Worm (Caenorhabditis elegans) whole organism, L1 larva: Measurements from ENCODE around the gene C18H9.5.

Experiments
- C04F5.9 ChIP-seq: sonication (generic microtip); optimal IDR thresholded peaks from 2 replicates; lab custom pipeline; 2016; ENCODE audit warnings: missing genetic modification characterization, missing compliant biosample characterization
- C34B4.2 ChIP-seq: sonication (generic microtip); optimal IDR thresholded peaks from 2 replicates; lab custom pipeline; 2017; ENCODE audit warnings: mild to moderate bottlenecking, missing genetic modification characterization, missing compliant biosample characterization
- F16B12.6 ChIP-seq: fragments of 150-350 bp; optimal IDR thresholded peaks from 2 replicates; lab custom pipeline; 2014; ENCODE audit warnings: missing biosample characterization, missing genetic modification characterization
- Y116A8C.19 ChIP-seq: sonication (generic microtip); optimal IDR thresholded peaks from 2 replicates; lab custom pipeline; 2016; ENCODE audit warnings: missing compliant biosample characterization, missing genetic modification characterization, borderline replicate concordance
- ceh-63 ChIP-seq: fragments of 200-800 bp; sonication (Bioruptor generic); optimal IDR thresholded peaks from 2 replicates; lab custom pipeline; 2018; ENCODE audit warnings: mild to moderate bottlenecking, missing genetic modification characterization, missing compliant biosample characterization
- ceh-8 ChIP-seq: fragments of 200-800 bp; sonication (Bioruptor generic); optimal IDR thresholded peaks from 2 replicates; lab custom pipeline; 2018; ENCODE audit warnings: mild to moderate bottlenecking, missing genetic modification characterization, moderate library complexity, missing compliant biosample characterization
- ceh-82 ChIP-seq, 3 experiments: fragments of 150-350 bp in 1 of 3; sonication (generic microtip) in 2 of 3; optimal IDR thresholded peaks; 2 replicates each; lab custom pipeline; 2014 to 2017; ENCODE audit warnings: missing biosample characterization in 3 of 3, missing genetic modification characterization in 3 of 3
- ceh-88 ChIP-seq: fragments of 200-800 bp; sonication (Bioruptor generic); IDR thresholded peaks from 2 replicates; pipeline ENCODE4 v1.3.6; 2022; ENCODE audit warnings: missing genetic modification characterization, missing compliant biosample characterization
- ceh-90 ChIP-seq: sonication (generic microtip); optimal IDR thresholded peaks from 2 replicates; lab custom pipeline; 2016; ENCODE audit warnings: missing genetic modification characterization, missing compliant biosample characterization
- efl-1 ChIP-seq, 4 experiments: fragments of 150-350 bp; optimal IDR thresholded peaks in 3 of 4; peaks in 1 of 4; 1 replicate in 1 of 4; 2 replicates in 3 of 4; lab custom pipeline; 2014; ENCODE audit warnings: missing biosample characterization in 2 of 4, missing genetic modification characterization in 2 of 4, missing genetic modification reagents in 2 of 4
- egl-27 ChIP-seq, 2 experiments: fragments of 150-350 bp in 1 of 2; sonication (generic microtip); optimal IDR thresholded peaks; 3 replicates each; lab custom pipeline; 2017 to 2018; ENCODE audit warnings: missing biosample characterization in 2 of 2, missing genetic modification characterization in 2 of 2, missing genetic modification reagents in 2 of 2
- elt-2 ChIP-seq: sonication (generic microtip); optimal IDR thresholded peaks from 2 replicates; lab custom pipeline; 2016; ENCODE audit warnings: missing genetic modification characterization, mild to moderate bottlenecking, inconsistent platforms, missing compliant biosample characterization, missing genetic modification reagents
- elt-3 ChIP-seq, 6 experiments: fragments of 150-350 bp in 1 of 6; sonication (generic microtip); optimal IDR thresholded peaks; 2 replicates each; lab custom pipeline; 2017 to 2018; ENCODE audit warnings: missing biosample characterization in 6 of 6, missing genetic modification characterization in 6 of 6, inconsistent platforms in 1 of 6
- ets-5 ChIP-seq: fragments of 200-800 bp; sonication (Bioruptor generic); IDR thresholded peaks from 2 replicates; pipeline ENCODE4 v1.3.6; 2022; ENCODE audit warnings: missing genetic modification characterization, missing compliant biosample characterization
- fkh-4 ChIP-seq: sonication (generic microtip); optimal IDR thresholded peaks from 2 replicates; lab custom pipeline; 2016; ENCODE audit warnings: missing compliant biosample characterization, missing genetic modification characterization, borderline replicate concordance
- fos-1 ChIP-seq: fragments of 150-350 bp; optimal IDR thresholded peaks from 2 replicates; lab custom pipeline; 2014; ENCODE audit warnings: missing biosample characterization, missing genetic modification characterization
- grh-1 ChIP-seq: fragments of 200-800 bp; sonication (Bioruptor generic); IDR thresholded peaks from 2 replicates; pipeline ENCODE4 v1.3.6; 2022; ENCODE audit warnings: missing genetic modification reagents, missing genetic modification characterization, missing compliant biosample characterization
- hlh-17 ChIP-seq: fragments of 200-800 bp; sonication (Bioruptor generic); optimal IDR thresholded peaks from 2 replicates; lab custom pipeline; 2018; ENCODE audit warnings: missing genetic modification characterization, mild to moderate bottlenecking, missing compliant biosample characterization, moderate library complexity, borderline replicate concordance
- hlh-4 ChIP-seq: sonication (generic microtip); optimal IDR thresholded peaks from 2 replicates; lab custom pipeline; 2016; ENCODE audit warnings: mild to moderate bottlenecking, missing genetic modification characterization, missing compliant biosample characterization
- hpl-2 ChIP-seq: fragments of 150-350 bp; optimal IDR thresholded peaks from 2 replicates; lab custom pipeline; 2014; ENCODE audit warnings: missing biosample characterization, missing genetic modification reagents, missing genetic modification characterization
- lin-14 ChIP-seq: fragments of 200-800 bp; sonication (Bioruptor generic); optimal IDR thresholded peaks from 2 replicates; lab custom pipeline; 2018; ENCODE audit warnings: mild to moderate bottlenecking, missing genetic modification characterization, moderate library complexity, missing compliant biosample characterization
- lin-15B ChIP-seq: fragments of 150-350 bp; sonication (generic microtip); optimal IDR thresholded peaks from 3 replicates; lab custom pipeline; 2014; ENCODE audit warnings: missing biosample characterization, missing genetic modification characterization
- lin-35 ChIP-seq, 2 experiments: fragments of 150-350 bp; optimal IDR thresholded peaks; 2 replicates each; lab custom pipeline; 2014; ENCODE audit warnings: missing biosample characterization in 2 of 2, missing genetic modification characterization in 2 of 2, missing genetic modification reagents in 2 of 2
- lin-39 ChIP-seq: fragments of 150-350 bp; optimal IDR thresholded peaks from 2 replicates; lab custom pipeline; 2014; ENCODE audit warnings: missing biosample characterization, missing genetic modification reagents, missing genetic modification characterization
- lsy-2 ChIP-seq, 2 experiments: fragments of 150-350 bp; optimal IDR thresholded peaks; 2 replicates each; lab custom pipeline; 2014; ENCODE audit warnings: missing biosample characterization in 2 of 2, missing genetic modification characterization in 2 of 2
- mab-9 ChIP-seq: fragments of 200-800 bp; sonication (Bioruptor generic); IDR thresholded peaks from 2 replicates; pipeline ENCODE4 v1.3.6; 2022; ENCODE audit warnings: missing genetic modification reagents, missing genetic modification characterization, missing compliant biosample characterization
- mdl-1 ChIP-seq, 2 experiments: fragments of 150-350 bp; optimal IDR thresholded peaks; 2 replicates each; lab custom pipeline; 2014 to 2017; ENCODE audit warnings: missing biosample characterization in 2 of 2, missing genetic modification characterization in 2 of 2, inconsistent platforms in 1 of 2
- mep-1 ChIP-seq: fragments of 150-350 bp; optimal IDR thresholded peaks from 2 replicates; lab custom pipeline; 2014; ENCODE audit warnings: missing biosample characterization, missing genetic modification characterization
- nhr-11 ChIP-seq: fragments of 150-350 bp; optimal IDR thresholded peaks from 2 replicates; lab custom pipeline; 2014; ENCODE audit warnings: missing biosample characterization, missing genetic modification characterization
- nhr-12 ChIP-seq: sonication (generic microtip); optimal IDR thresholded peaks from 2 replicates; lab custom pipeline; 2017; ENCODE audit warnings: missing biosample characterization, missing genetic modification characterization
- nhr-19 ChIP-seq: fragments of 200-800 bp; sonication (Bioruptor generic); conservative IDR thresholded peaks from 2 replicates; pipeline ENCODE4 v1.3.6; 2022; ENCODE audit warnings: missing genetic modification characterization, missing compliant biosample characterization
- nhr-28 ChIP-seq: fragments of 150-350 bp; optimal IDR thresholded peaks from 2 replicates; lab custom pipeline; 2014; ENCODE audit warnings: missing biosample characterization, missing genetic modification characterization
- nhr-71 ChIP-seq: sonication (generic microtip); optimal IDR thresholded peaks from 2 replicates; lab custom pipeline; 2016; ENCODE audit warnings: mild to moderate bottlenecking, missing genetic modification characterization, moderate library complexity, missing compliant biosample characterization
- nhr-77 ChIP-seq: fragments of 150-350 bp; optimal IDR thresholded peaks from 2 replicates; lab custom pipeline; 2014; ENCODE audit warnings: missing biosample characterization, missing genetic modification characterization
- nhr-85 ChIP-seq: sonication (generic microtip); peaks from one replicate; lab custom pipeline; 2016; ENCODE audit warnings: missing genetic modification characterization, inconsistent platforms, missing compliant biosample characterization
- pag-3 ChIP-seq: sonication (generic microtip); optimal IDR thresholded peaks from 2 replicates; lab custom pipeline; 2017; ENCODE audit warnings: missing genetic modification characterization, mild to moderate bottlenecking, missing compliant biosample characterization, antibody characterized with exemption, borderline replicate concordance; ENCODE audit not compliant: insufficient read depth
- pax-3 ChIP-seq: fragments of 200-800 bp; sonication (Bioruptor generic); optimal IDR thresholded peaks from 2 replicates; lab custom pipeline; 2018; ENCODE audit warnings: mild to moderate bottlenecking, missing genetic modification characterization, moderate library complexity, missing compliant biosample characterization
- pqm-1 ChIP-seq: sonication (generic microtip); optimal IDR thresholded peaks from 3 replicates; lab custom pipeline; 2017; ENCODE audit warnings: missing biosample characterization, missing genetic modification characterization
- rnt-1 ChIP-seq: sonication (generic microtip); optimal IDR thresholded peaks from 2 replicates; lab custom pipeline; 2016; ENCODE audit warnings: mild to moderate bottlenecking, missing genetic modification characterization, moderate library complexity, missing compliant biosample characterization
- snpc-4 ChIP-seq: fragments of 150-350 bp; optimal IDR thresholded peaks from 2 replicates; lab custom pipeline; 2014; ENCODE audit warnings: missing biosample characterization, missing genetic modification characterization
- snu-23 ChIP-seq: sonication (generic microtip); optimal IDR thresholded peaks from 2 replicates; lab custom pipeline; 2016; ENCODE audit warnings: missing genetic modification characterization, missing compliant biosample characterization
- sox-4 ChIP-seq: sonication (generic microtip); optimal IDR thresholded peaks from 2 replicates; lab custom pipeline; 2016; ENCODE audit warnings: missing genetic modification characterization, missing compliant biosample characterization
- sptf-1 ChIP-seq: fragments of 150-350 bp; optimal IDR thresholded peaks from 2 replicates; lab custom pipeline; 2014; ENCODE audit warnings: missing biosample characterization, missing genetic modification characterization
- sup-37 ChIP-seq: fragments of 200-800 bp; sonication (Bioruptor generic); optimal IDR thresholded peaks from 2 replicates; lab custom pipeline; 2018; ENCODE audit warnings: mild to moderate bottlenecking, missing genetic modification characterization, missing compliant biosample characterization
- swsn-7 ChIP-seq: sonication (generic microtip); optimal IDR thresholded peaks from 2 replicates; lab custom pipeline; 2016; ENCODE audit warnings: missing genetic modification characterization, missing compliant biosample characterization
- tlp-1 ChIP-seq: fragments of 150-350 bp; optimal IDR thresholded peaks from 2 replicates; lab custom pipeline; 2014; ENCODE audit warnings: missing biosample characterization, missing genetic modification characterization
- unc-130 ChIP-seq: fragments of 150-350 bp; optimal IDR thresholded peaks from 2 replicates; lab custom pipeline; 2017; ENCODE audit warnings: missing biosample characterization, missing genetic modification characterization, inconsistent platforms
- unc-62 ChIP-seq: fragments of 150-350 bp; optimal IDR thresholded peaks from 2 replicates; lab custom pipeline; 2014; ENCODE audit warnings: missing biosample characterization, missing genetic modification reagents, missing genetic modification characterization
- xbp-1 ChIP-seq: sonication (generic microtip); optimal IDR thresholded peaks from 2 replicates; lab custom pipeline; 2016; ENCODE audit warnings: missing genetic modification characterization, missing compliant biosample characterization
- ztf-11 ChIP-seq, 2 experiments: sonication (generic microtip); optimal IDR thresholded peaks; 2 replicates each; lab custom pipeline; 2016 to 2017; ENCODE audit warnings: missing genetic modification characterization in 2 of 2, missing biosample characterization in 1 of 2, missing compliant biosample characterization in 1 of 2
- ztf-4 ChIP-seq: fragments of 150-350 bp; optimal IDR thresholded peaks from 2 replicates; lab custom pipeline; 2014; ENCODE audit warnings: missing biosample characterization, missing genetic modification characterization

Gene C18H9.5

DNA sequence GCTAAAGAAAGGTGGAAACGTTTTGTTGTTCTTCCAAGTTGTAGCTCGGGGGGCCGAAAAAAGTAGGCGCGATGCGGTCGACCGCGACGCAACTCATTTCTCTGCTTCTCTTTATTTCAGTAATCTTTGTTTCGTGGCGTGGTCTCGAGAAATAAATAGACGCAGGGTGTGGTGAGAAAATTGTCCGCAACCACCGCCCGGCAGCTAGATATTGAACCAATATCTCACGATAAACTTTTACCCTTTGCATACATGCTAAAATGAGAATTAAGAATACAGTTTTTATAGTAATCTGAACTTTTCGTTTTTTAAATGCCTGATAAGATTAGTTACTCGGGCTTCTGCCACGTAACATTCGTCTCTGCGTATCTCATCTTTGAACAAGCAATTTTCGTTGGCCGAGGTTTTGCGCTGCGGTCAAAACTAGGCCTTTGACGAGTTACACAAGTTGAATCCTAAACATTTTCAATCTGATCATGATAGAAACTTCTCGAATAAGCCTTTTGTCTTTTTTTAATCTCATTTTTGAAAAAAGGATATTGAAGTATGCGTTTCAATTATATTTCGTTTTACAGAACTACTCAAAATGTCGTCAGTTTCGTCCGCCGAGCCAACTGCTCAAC lies 11.6 kb downstream of the C18H9.5 start, which contains the start of gene gyf-1:
TSS of gene gyf-1 (plus strand) at position 573 of the 623 bp plus-strand sequence.
- TF ChIP-seq efl-1 (optimal IDR thresholded peaks at IDR 0.05; lab: Kevin White, UChicago), result peak; percentile 36 to 38
- peak; percentile 13 to 29 for TF ChIP-seq efl-1 (GFP tag; optimal IDR thresholded peaks at IDR 0.05 in 1 of 2; lab: Kevin White, UChicago)
- no peak for TF ChIP-seq pqm-1
- TF ChIP-seq lin-39 (tag; lab: Kevin White, UChicago), result no peak
- no peak for TF ChIP-seq elt-3 (tag; optimal IDR thresholded peaks at IDR 0.05; lab: Kevin White, UChicago)
- no peak for TF ChIP-seq nhr-12 (tag; lab: Kevin White, UChicago)
- no peak for TF ChIP-seq ets-5 (GFP tag; lab: Robert Waterston, UW)
- TF ChIP-seq hlh-17, result no peak
- peak; percentile 50 for TF ChIP-seq rnt-1
- no peak for TF ChIP-seq fkh-4 (tag; lab: Kevin White, UChicago)
- no peak for TF ChIP-seq tlp-1 (tag; lab: Kevin White, UChicago)
- TF ChIP-seq ceh-88 (GFP tag; lab: Robert Waterston, UW), result no peak
- no peak for TF ChIP-seq xbp-1 (tag; lab: Kevin White, UChicago)
- TF ChIP-seq C04F5.9 (tag; lab: Kevin White, UChicago), result no peak
- TF ChIP-seq ceh-63 (GFP tag; lab: Kevin White, UChicago), result no peak
- TF ChIP-seq egl-27 (tag; optimal IDR thresholded peaks at IDR 0.05; lab: Kevin White, UChicago), result no peak
- no peak for TF ChIP-seq nhr-28
- no peak for TF ChIP-seq ceh-90 (tag; lab: Kevin White, UChicago)
- peak; percentile 8 for TF ChIP-seq nhr-77 (tag; lab: Kevin White, UChicago)
- no peak for TF ChIP-seq sptf-1 (tag; lab: Kevin White, UChicago)
- no peak for TF ChIP-seq Y116A8C.19 (tag; lab: Kevin White, UChicago)
- no peak for TF ChIP-seq pag-3 (tag; lab: Kevin White, UChicago)
- no peak for TF ChIP-seq hpl-2 (GFP tag; lab: Kevin White, UChicago)
- no peak for TF ChIP-seq sup-37 (GFP tag; lab: Kevin White, UChicago)
- TF ChIP-seq snpc-4 (tag; lab: Kevin White, UChicago), result no peak
- TF ChIP-seq mab-9 (GFP tag; lab: Robert Waterston, UW), result no peak
- TF ChIP-seq nhr-71 (tag; lab: Kevin White, UChicago), result peak; percentile 57
- peak; percentile 58 for TF ChIP-seq lin-15B (tag; lab: Kevin White, UChicago)
- TF ChIP-seq F16B12.6, result peak; percentile 23
- no peak for TF ChIP-seq unc-130 (tag; lab: Kevin White, UChicago)
- peak; percentile 30 for TF ChIP-seq swsn-7
- no peak for TF ChIP-seq ceh-8 (GFP tag; lab: Kevin White, UChicago)
- peak; percentile 39 for TF ChIP-seq snu-23 (GFP tag; lab: Kevin White, UChicago)
- TF ChIP-seq grh-1, result no peak
- TF ChIP-seq lin-35 (GFP tag; optimal IDR thresholded peaks at IDR 0.05; lab: Kevin White, UChicago), result peak in 1 of 2 experiments; percentile 32
- no peak for TF ChIP-seq mep-1 (tag; lab: Kevin White, UChicago)
- peak; percentile 76 for TF ChIP-seq lin-14
- peak; percentile 17 for TF ChIP-seq elt-2 (tag; lab: Kevin White, UChicago)
- TF ChIP-seq unc-62 (GFP tag; lab: Kevin White, UChicago), result no peak
- no peak for TF ChIP-seq pax-3 (tag; lab: Kevin White, UChicago)
- TF ChIP-seq C34B4.2, result no peak
- TF ChIP-seq ceh-82 (tag; optimal IDR thresholded peaks at IDR 0.05; lab: Kevin White, UChicago), result peak in 1 of 3 experiments; percentile 53
- no peak for TF ChIP-seq nhr-19 (GFP tag; lab: Robert Waterston, UW)
- TF ChIP-seq ztf-11 (tag; optimal IDR thresholded peaks at IDR 0.05; lab: Kevin White, UChicago), result no peak
- TF ChIP-seq hlh-4 (tag; lab: Kevin White, UChicago), result no peak
- TF ChIP-seq ztf-4 (tag; lab: Kevin White, UChicago), result no peak
- no peak for TF ChIP-seq fos-1 (tag; lab: Kevin White, UChicago)
- peak in 1 of 2 experiments; percentile 55 for TF ChIP-seq mdl-1 (tag; optimal IDR thresholded peaks at IDR 0.05; lab: Kevin White, UChicago)
- no peak for TF ChIP-seq sox-4 (tag; lab: Kevin White, UChicago)
- peak in 1 of 2 experiments; percentile 51 for TF ChIP-seq lsy-2 (tag; optimal IDR thresholded peaks at IDR 0.05; lab: Kevin White, UChicago)
- no peak for TF ChIP-seq nhr-11 (tag; lab: Kevin White, UChicago)
- TF ChIP-seq nhr-85 (tag; lab: Kevin White, UChicago), result no peak
